Worm (Caenorhabditis elegans) whole organism, L2 larva: ENCODE results near the gene F37C4.5.

ENCODE experiments used
- R02D3.7 ChIP-seq: fragments of 150-350 bp; optimal IDR thresholded peaks from 2 replicates; lab custom pipeline; 2014; ENCODE audit warnings: missing biosample characterization, missing genetic modification characterization
- ama-1 ChIP-seq: fragments of 150-350 bp; optimal IDR thresholded peaks from 2 replicates; lab custom pipeline; 2018; ENCODE audit warnings: inconsistent platforms
- blmp-1 ChIP-seq: sonication (generic microtip); optimal IDR thresholded peaks from 2 replicates; lab custom pipeline; 2017; ENCODE audit warnings: missing genetic modification characterization, mild to moderate bottlenecking, missing compliant biosample characterization, antibody characterized with exemption, moderate library complexity; ENCODE audit not compliant: insufficient read depth
- ceh-16 ChIP-seq: fragments of 150-350 bp; optimal IDR thresholded peaks from 2 replicates; lab custom pipeline; 2014; ENCODE audit warnings: missing biosample characterization, missing genetic modification characterization
- ceh-82 ChIP-seq: fragments of 150-350 bp; optimal IDR thresholded peaks from 2 replicates; lab custom pipeline; 2014; ENCODE audit warnings: missing biosample characterization, missing genetic modification characterization
- elt-3 ChIP-seq: sonication (generic microtip); optimal IDR thresholded peaks from 2 replicates; lab custom pipeline; 2017; ENCODE audit warnings: missing biosample characterization, missing genetic modification characterization
- fos-1 ChIP-seq: fragments of 150-350 bp; optimal IDR thresholded peaks from 2 replicates; lab custom pipeline; 2014; ENCODE audit warnings: missing biosample characterization, missing genetic modification characterization
- mbf-1 ChIP-seq: sonication (generic microtip); optimal IDR thresholded peaks from 2 replicates; lab custom pipeline; 2017; ENCODE audit warnings: missing biosample characterization, missing genetic modification characterization
- mdl-1 ChIP-seq, 2 experiments: fragments of 150-350 bp in 1 of 2; sonication (generic microtip) in 1 of 2; optimal IDR thresholded peaks; 2 replicates each; lab custom pipeline; 2017; ENCODE audit warnings: missing biosample characterization in 2 of 2, missing genetic modification characterization in 2 of 2
- nhr-237 ChIP-seq: fragments of 150-350 bp; optimal IDR thresholded peaks from 2 replicates; lab custom pipeline; 2014; ENCODE audit warnings: missing biosample characterization, missing genetic modification characterization
- nhr-77 ChIP-seq: fragments of 150-350 bp; optimal IDR thresholded peaks from 2 replicates; lab custom pipeline; 2014; ENCODE audit warnings: missing biosample characterization, missing genetic modification characterization
- unc-62 ChIP-seq: fragments of 150-350 bp; optimal IDR thresholded peaks from 2 replicates; lab custom pipeline; 2014; ENCODE audit warnings: missing biosample characterization, missing genetic modification reagents, missing genetic modification characterization

- no peak for TF ChIP-seq blmp-1 (tag; lab: Kevin White, UChicago)
- no peak for TF ChIP-seq mbf-1
- no peak for TF ChIP-seq mdl-1 (tag; optimal IDR thresholded peaks at IDR 0.05; lab: Kevin White, UChicago)
- no peak for TF ChIP-seq elt-3
- no peak for TF ChIP-seq fos-1 (tag; lab: Kevin White, UChicago)
- TF ChIP-seq ama-1 (lab: Kevin White, UChicago), result no peak
- no peak for TF ChIP-seq ceh-82 (tag; lab: Kevin White, UChicago)
- TF ChIP-seq nhr-77 (tag; lab: Kevin White, UChicago), result no peak
- TF ChIP-seq ceh-16 (tag; lab: Kevin White, UChicago), result no peak
- TF ChIP-seq nhr-237 (tag; lab: Kevin White, UChicago), result no peak
- TF ChIP-seq unc-62 (GFP tag; lab: Kevin White, UChicago), result no peak
- no peak for TF ChIP-seq R02D3.7 (tag; lab: Kevin White, UChicago)
Measured at ce11 chrIV:3904620-3905019, 31.0 kb upstream of the F37C4.5 start, which contains the start of gene F56D6.21.
